Worm (Caenorhabditis elegans) whole organism, young adult: ENCODE measurements around the gene irg-3.

Experiments
- B0019.2 ChIP-seq: fragments of 200-800 bp; sonication (Bioruptor generic); conservative IDR thresholded peaks from 2 replicates; pipeline ENCODE4 v1.3.6; 2022; ENCODE audit warnings: missing genetic modification reagents, missing genetic modification characterization, missing compliant biosample characterization
- B0336.3 ChIP-seq: fragments of 200-800 bp; sonication (Bioruptor generic); IDR thresholded peaks from 2 replicates; pipeline ENCODE4 v1.3.6; 2022; ENCODE audit warnings: missing genetic modification characterization, missing compliant biosample characterization
- C06A6.2 ChIP-seq: fragments of 200-800 bp; sonication (Bioruptor generic); conservative IDR thresholded peaks from 2 replicates; pipeline ENCODE4 v1.3.6; 2022; ENCODE audit warnings: missing genetic modification characterization, missing compliant biosample characterization
- F10E7.11 ChIP-seq: sonication (generic microtip); optimal IDR thresholded peaks from 2 replicates; lab custom pipeline; 2017; ENCODE audit warnings: mild to moderate bottlenecking, missing genetic modification characterization, moderate library complexity, missing compliant biosample characterization
- F22D6.2 ChIP-seq: sonication (generic microtip); optimal IDR thresholded peaks from 2 replicates; lab custom pipeline; 2016; ENCODE audit warnings: mild to moderate bottlenecking, missing genetic modification characterization, missing compliant biosample characterization
- F23B12.7 ChIP-seq: sonication (generic microtip); optimal IDR thresholded peaks from 2 replicates; lab custom pipeline; 2017; ENCODE audit warnings: missing genetic modification characterization, mild to moderate bottlenecking, missing compliant biosample characterization, antibody characterized with exemption, moderate library complexity; ENCODE audit not compliant: insufficient read depth
- F37B4.10 ChIP-seq: fragments of 200-800 bp; sonication (Bioruptor generic); IDR thresholded peaks from 2 replicates; pipeline ENCODE4 v1.3.6; 2022; ENCODE audit warnings: missing genetic modification characterization, missing compliant biosample characterization
- F39B2.1 ChIP-seq: fragments of 200-800 bp; sonication (Bioruptor generic); IDR thresholded peaks from 2 replicates; pipeline ENCODE4 v1.3.6; 2022; ENCODE audit warnings: missing genetic modification reagents, missing genetic modification characterization, missing compliant biosample characterization
- F49E8.2 ChIP-seq: sonication (generic microtip); optimal IDR thresholded peaks from 3 replicates; lab custom pipeline; 2017; ENCODE audit warnings: missing genetic modification characterization, mild to moderate bottlenecking, missing compliant biosample characterization, antibody characterized with exemption, moderate library complexity; ENCODE audit not compliant: insufficient read depth
- K12H6.12 ChIP-seq: fragments of 200-800 bp; sonication (Bioruptor generic); optimal IDR thresholded peaks from 2 replicates; lab custom pipeline; 2018; ENCODE audit warnings: mild to moderate bottlenecking, missing genetic modification characterization, missing compliant biosample characterization
- T07F8.4 ChIP-seq: sonication (generic microtip); optimal IDR thresholded peaks from 2 replicates; lab custom pipeline; 2016; ENCODE audit warnings: mild to moderate bottlenecking, missing genetic modification characterization, moderate library complexity, missing compliant biosample characterization
- Y56A3A.18 ChIP-seq: fragments of 200-800 bp; sonication (Bioruptor generic); IDR thresholded peaks from 2 replicates; pipeline ENCODE4 v1.3.6; 2022; ENCODE audit warnings: missing genetic modification reagents, missing genetic modification characterization, missing compliant biosample characterization
- aptf-3 ChIP-seq: fragments of 200-800 bp; sonication (Bioruptor generic); IDR thresholded peaks from 2 replicates; pipeline ENCODE4 v1.3.6; 2022; ENCODE audit warnings: missing genetic modification characterization, missing compliant biosample characterization
- bed-1 ChIP-seq: fragments of 200-800 bp; sonication (Bioruptor generic); IDR thresholded peaks from 2 replicates; pipeline ENCODE4 v1.3.6; 2022; ENCODE audit warnings: missing genetic modification reagents, missing genetic modification characterization, missing compliant biosample characterization
- cebp-1 ChIP-seq, 2 experiments: fragments of 200-800 bp in 1 of 2; sonication (Bioruptor generic) in 1 of 2; sonication (generic microtip) in 1 of 2; IDR thresholded peaks in 1 of 2; optimal IDR thresholded peaks in 1 of 2; 2 replicates each; pipeline versions ENCODE4 v1.3.6 to Lab custom; 2017 to 2022; ENCODE audit warnings: missing compliant biosample characterization in 2 of 2, missing genetic modification characterization in 2 of 2, mild to moderate bottlenecking in 1 of 2, missing genetic modification reagents in 1 of 2, moderate library complexity in 1 of 2
- cebp-2 ChIP-seq: fragments of 200-800 bp; sonication (Bioruptor generic); IDR thresholded peaks from 2 replicates; pipeline ENCODE4 v1.3.6; 2022; ENCODE audit warnings: missing genetic modification characterization, missing compliant biosample characterization
- ceh-100 ChIP-seq: fragments of 200-800 bp; sonication (Bioruptor generic); IDR thresholded peaks from 2 replicates; pipeline ENCODE4 v1.3.6; 2022; ENCODE audit warnings: missing genetic modification reagents, missing genetic modification characterization, missing compliant biosample characterization
- ceh-40 ChIP-seq: fragments of 200-800 bp; sonication (Bioruptor generic); IDR thresholded peaks from 2 replicates; pipeline ENCODE4 v1.3.6; 2022; ENCODE audit warnings: missing genetic modification characterization, missing compliant biosample characterization
- ceh-91 ChIP-seq: fragments of 200-800 bp; sonication (Bioruptor generic); IDR thresholded peaks from 2 replicates; pipeline ENCODE4 v1.3.6; 2022; ENCODE audit warnings: missing genetic modification reagents, missing genetic modification characterization, missing compliant biosample characterization
- die-1 ChIP-seq: sonication (generic microtip); optimal IDR thresholded peaks from 2 replicates; lab custom pipeline; 2016; ENCODE audit warnings: missing genotype, mild to moderate bottlenecking, missing genetic modification characterization, missing compliant biosample characterization
- dox-1 ChIP-seq: fragments of 200-800 bp; sonication (Bioruptor generic); IDR thresholded peaks from 2 replicates; pipeline ENCODE4 v1.3.6; 2022; ENCODE audit warnings: missing genetic modification reagents, missing genetic modification characterization, missing compliant biosample characterization
- egl-44 ChIP-seq: fragments of 200-800 bp; sonication (Bioruptor generic); IDR thresholded peaks from 2 replicates; pipeline ENCODE4 v1.3.6; 2022; ENCODE audit warnings: missing genetic modification reagents, missing genetic modification characterization, missing compliant biosample characterization
- gei-17 ChIP-seq: fragments of 200-800 bp; sonication (Bioruptor generic); optimal IDR thresholded peaks from 2 replicates; lab custom pipeline; 2018; ENCODE audit warnings: mild to moderate bottlenecking, missing genetic modification characterization, missing compliant biosample characterization
- him-1 ChIP-seq: sonication (generic microtip); optimal IDR thresholded peaks from 2 replicates; lab custom pipeline; 2016; ENCODE audit warnings: missing genotype, missing genetic modification reagents, missing genetic modification characterization, missing compliant biosample characterization
- lin-26 ChIP-seq: fragments of 200-800 bp; sonication (Bioruptor generic); IDR thresholded peaks from 2 replicates; pipeline ENCODE4 v1.3.6; 2022; ENCODE audit warnings: missing genetic modification reagents, missing genetic modification characterization, missing compliant biosample characterization
- lin-40 ChIP-seq: sonication (generic microtip); optimal IDR thresholded peaks from 2 replicates; lab custom pipeline; 2016; ENCODE audit warnings: missing genetic modification characterization, mild to moderate bottlenecking, missing compliant biosample characterization, missing genotype, missing genetic modification reagents
- lin-54 ChIP-seq: fragments of 200-800 bp; sonication (Bioruptor generic); optimal IDR thresholded peaks from 2 replicates; lab custom pipeline; 2018; ENCODE audit warnings: mild to moderate bottlenecking, missing genetic modification characterization, missing compliant biosample characterization
- lsy-27 ChIP-seq: sonication (generic microtip); optimal IDR thresholded peaks from 2 replicates; lab custom pipeline; 2017; ENCODE audit warnings: missing genetic modification characterization, mild to moderate bottlenecking, missing compliant biosample characterization, antibody characterized with exemption, missing genotype, borderline replicate concordance; ENCODE audit not compliant: insufficient read depth
- madf-10 ChIP-seq: sonication (generic microtip); optimal IDR thresholded peaks from 2 replicates; lab custom pipeline; 2016; ENCODE audit warnings: mild to moderate bottlenecking, missing genetic modification characterization, missing compliant biosample characterization
- mcd-1 ChIP-seq: fragments of 200-800 bp; sonication (Bioruptor generic); IDR thresholded peaks from 2 replicates; pipeline ENCODE4 v1.3.6; 2022; ENCODE audit warnings: missing genetic modification reagents, missing genetic modification characterization, missing compliant biosample characterization
- mxl-1 ChIP-seq: sonication (generic microtip); optimal IDR thresholded peaks from 2 replicates; lab custom pipeline; 2016; ENCODE audit warnings: missing genetic modification characterization, missing compliant biosample characterization
- nfyb-1 ChIP-seq: fragments of 200-800 bp; sonication (Bioruptor generic); IDR thresholded peaks from 2 replicates; pipeline ENCODE4 v1.3.6; 2022; ENCODE audit warnings: missing genetic modification reagents, missing genetic modification characterization, missing compliant biosample characterization
- nhr-90 ChIP-seq: sonication (generic microtip); optimal IDR thresholded peaks from 2 replicates; lab custom pipeline; 2016; ENCODE audit warnings: missing genotype, mild to moderate bottlenecking, missing genetic modification characterization, missing compliant biosample characterization
- rcor-1 ChIP-seq: fragments of 200-800 bp; sonication (Bioruptor generic); IDR thresholded peaks from 2 replicates; pipeline ENCODE4 v1.3.6; 2022; ENCODE audit warnings: missing genetic modification reagents, missing genetic modification characterization, missing compliant biosample characterization
- sea-2 ChIP-seq: fragments of 200-800 bp; sonication (Bioruptor generic); IDR thresholded peaks from 2 replicates; pipeline ENCODE4 v1.3.6; 2022; ENCODE audit warnings: missing genetic modification characterization, missing compliant biosample characterization
- sptf-2 ChIP-seq: fragments of 200-800 bp; sonication (Bioruptor generic); optimal IDR thresholded peaks from 2 replicates; lab custom pipeline; 2018; ENCODE audit warnings: mild to moderate bottlenecking, missing genetic modification characterization, missing compliant biosample characterization
- tlf-1 ChIP-seq: fragments of 200-800 bp; sonication (Bioruptor generic); optimal IDR thresholded peaks from 2 replicates; lab custom pipeline; 2018; ENCODE audit warnings: mild to moderate bottlenecking, missing genetic modification characterization, missing compliant biosample characterization
- unc-130 ChIP-seq: sonication (generic microtip); optimal IDR thresholded peaks from 2 replicates; lab custom pipeline; 2016; ENCODE audit warnings: missing genetic modification reagents, missing genetic modification characterization, missing compliant biosample characterization
- unc-62 ChIP-seq: fragments of 150-350 bp; optimal IDR thresholded peaks from 2 replicates; lab custom pipeline; 2014; ENCODE audit warnings: missing biosample characterization, missing genetic modification reagents, missing genetic modification characterization
- ztf-3 ChIP-seq: fragments of 200-800 bp; sonication (Bioruptor generic); optimal IDR thresholded peaks from 2 replicates; lab custom pipeline; 2018; ENCODE audit warnings: mild to moderate bottlenecking, missing genetic modification characterization, missing compliant biosample characterization
- ztf-6 ChIP-seq: fragments of 200-800 bp; sonication (Bioruptor generic); IDR thresholded peaks from 2 replicates; pipeline ENCODE4 v1.3.6; 2022; ENCODE audit warnings: missing genetic modification reagents, missing genetic modification characterization, missing compliant biosample characterization

Gene irg-3

DNA sequence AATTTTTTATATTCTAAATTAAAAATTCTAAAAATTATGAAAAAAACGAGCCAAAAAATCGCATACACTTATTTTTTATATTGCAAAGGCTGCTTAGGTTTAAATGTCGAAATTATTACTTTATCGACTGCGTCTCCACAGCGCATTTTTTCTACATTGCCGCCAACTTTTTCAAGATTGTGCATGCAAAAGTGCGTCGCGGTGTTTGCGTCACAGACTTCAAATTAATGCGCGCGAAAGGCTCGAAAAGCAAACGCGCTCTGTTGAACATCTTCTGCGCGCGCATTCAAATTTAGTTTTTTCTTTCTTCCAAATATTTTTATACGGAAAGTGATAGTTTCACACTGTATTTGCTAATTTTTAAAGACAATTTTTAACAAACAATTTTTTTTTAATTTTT is 8.2 kb downstream of the irg-3 start (continued):
- TF ChIP-seq B0336.3 (GFP tag; lab: Robert Waterston, UW) (peak; percentile 75), lin-40 (tag; lab: Kevin White, UChicago) (no peak), F22D6.2 (tag; lab: Kevin White, UChicago) (peak; percentile 37), K12H6.12 (tag; lab: Kevin White, UChicago) (peak; percentile 77), mcd-1 (GFP tag; lab: Robert Waterston, UW) (peak; percentile 99), cebp-1 (GFP tag; IDR thresholded peaks at IDR 0.05; lab: Robert Waterston, UW) (peak; percentile 60; the same call in 1 of the 2 replicates), cebp-1 (tag; optimal IDR thresholded peaks at IDR 0.05; lab: Kevin White, UChicago) (peak; percentile 90), mxl-1 (tag; lab: Kevin White, UChicago) (no peak), ceh-91 (GFP tag; lab: Robert Waterston, UW) (peak; percentile 70; the same call in 1 of the 2 replicates), ztf-6 (no peak), F39B2.1 (GFP tag; lab: Robert Waterston, UW) (no peak), unc-62 (no peak), tlf-1 (GFP tag; lab: Kevin White, UChicago) (peak; percentile 71), ceh-40 (GFP tag; lab: Robert Waterston, UW) (no peak), cebp-2 (GFP tag; lab: Robert Waterston, UW) (0 out of 2 replicates have a peak, but pooled peaks have one; percentile 58), lin-26 (GFP tag; lab: Robert Waterston, UW) (peak; percentile 51; the same call in 1 of the 2 replicates), B0019.2 (no peak), sptf-2 (GFP tag; lab: Kevin White, UChicago) (no peak), rcor-1 (GFP tag; lab: Robert Waterston, UW) (peak; percentile 88), dox-1 (GFP tag; lab: Robert Waterston, UW) (peak; percentile 92), C06A6.2 (GFP tag; lab: Robert Waterston, UW) (peak; percentile 80), F23B12.7 (tag; lab: Kevin White, UChicago) (peak; percentile 27), ceh-100 (GFP tag; lab: Robert Waterston, UW) (peak; percentile 78), madf-10 (tag; lab: Kevin White, UChicago) (peak; percentile 82), nfyb-1 (GFP tag; lab: Robert Waterston, UW) (peak; percentile 92), unc-130 (GFP tag; lab: Kevin White, UChicago) (peak; percentile 38), die-1 (tag; lab: Kevin White, UChicago) (no peak), lin-54 (peak; percentile 98), him-1 (tag; lab: Kevin White, UChicago) (no peak), F10E7.11 (tag; lab: Kevin White, UChicago) (no peak), F49E8.2 (tag; lab: Kevin White, UChicago) (no peak), sea-2 (GFP tag; lab: Robert Waterston, UW) (no peak), F37B4.10 (GFP tag; lab: Robert Waterston, UW) (peak; percentile 85; the same call in 1 of the 2 replicates), T07F8.4 (tag; lab: Kevin White, UChicago) (no peak), lsy-27 (tag; lab: Kevin White, UChicago) (no peak), Y56A3A.18 (GFP tag; lab: Robert Waterston, UW) (no peak; the same call in 1 of the 2 replicates), egl-44 (GFP tag; lab: Robert Waterston, UW) (0 out of 2 replicates have a peak, but pooled peaks have one; percentile 38), aptf-3 (GFP tag; lab: Robert Waterston, UW) (no peak), nhr-90 (tag; lab: Kevin White, UChicago) (no peak), gei-17 (GFP tag; lab: Kevin White, UChicago) (peak; percentile 67), bed-1 (no peak), ztf-3 (GFP tag; lab: Kevin White, UChicago) (no peak)
